Worm (Caenorhabditis elegans) whole organism, L4 larva: ENCODE results near the gene str-196.

Source experiments
- F10B5.3 ChIP-seq: sonication (generic microtip); optimal IDR thresholded peaks from 2 replicates; lab custom pipeline; 2016; ENCODE audit warnings: mild to moderate bottlenecking, missing genetic modification characterization, missing compliant biosample characterization
- F44E2.7 ChIP-seq: fragments of 200-800 bp; sonication (Bioruptor generic); IDR thresholded peaks from 2 replicates; pipeline ENCODE4 v2.1.2; 2022; ENCODE audit warnings: missing genetic modification characterization, missing compliant biosample characterization
- F49E8.2 ChIP-seq: sonication (generic microtip); optimal IDR thresholded peaks from 2 replicates; lab custom pipeline; 2016; ENCODE audit warnings: missing compliant biosample characterization, mild to moderate bottlenecking, missing genetic modification characterization, borderline replicate concordance
- R02D3.7 ChIP-seq: fragments of 150-350 bp; sonication (generic microtip); optimal IDR thresholded peaks from 3 replicates; lab custom pipeline; 2014; ENCODE audit warnings: missing biosample characterization, missing genetic modification characterization
- T20F7.1 ChIP-seq: fragments of 200-800 bp; sonication (Bioruptor generic); optimal IDR thresholded peaks from 2 replicates; lab custom pipeline; 2018; ENCODE audit warnings: mild to moderate bottlenecking, missing genetic modification characterization, missing compliant biosample characterization
- Y48G9A.11 ChIP-seq: fragments of 200-800 bp; sonication (Bioruptor generic); IDR thresholded peaks from 2 replicates; pipeline ENCODE4 v1.3.6; 2022; ENCODE audit warnings: missing genetic modification reagents, missing genetic modification characterization, missing compliant biosample characterization
- Y5F2A.4 ChIP-seq: fragments of 200-800 bp; sonication (Bioruptor generic); optimal IDR thresholded peaks from 2 replicates; lab custom pipeline; 2018; ENCODE audit warnings: mild to moderate bottlenecking, missing genetic modification characterization, missing compliant biosample characterization
- ZK337.2 ChIP-seq: fragments of 200-800 bp; sonication (Bioruptor generic); IDR thresholded peaks from 2 replicates; pipeline ENCODE4 v1.3.6; 2022; ENCODE audit warnings: missing genetic modification reagents, missing genetic modification characterization, missing compliant biosample characterization
- aha-1 ChIP-seq: fragments of 150-350 bp; peaks from one replicate; lab custom pipeline; 2014; ENCODE audit warnings: missing biosample characterization, missing genetic modification characterization
- ceh-28 ChIP-seq: fragments of 150-350 bp; optimal IDR thresholded peaks from 2 replicates; lab custom pipeline; 2014; ENCODE audit warnings: missing biosample characterization, missing genetic modification reagents, missing genetic modification characterization
- ceh-32 ChIP-seq: sonication (generic microtip); optimal IDR thresholded peaks from 2 replicates; lab custom pipeline; 2016; ENCODE audit warnings: mild to moderate bottlenecking, missing genetic modification characterization, missing compliant biosample characterization; ENCODE audit not compliant: poor library complexity
- ceh-62 ChIP-seq: sonication (generic microtip); optimal IDR thresholded peaks from 2 replicates; lab custom pipeline; 2017; ENCODE audit warnings: missing biosample characterization, missing genetic modification characterization
- ceh-82 ChIP-seq: sonication (generic microtip); optimal IDR thresholded peaks from 2 replicates; lab custom pipeline; 2017; ENCODE audit warnings: missing biosample characterization, missing genetic modification characterization
- ces-1 ChIP-seq: fragments of 150-350 bp; sonication (generic microtip); optimal IDR thresholded peaks from 4 replicates; lab custom pipeline; 2014; ENCODE audit warnings: missing biosample characterization, missing genetic modification reagents, missing genetic modification characterization
- daf-16 ChIP-seq, 3 experiments: sonication (generic microtip); optimal IDR thresholded peaks; 2 replicates each; lab custom pipeline; 2016 to 2017; ENCODE audit warnings: missing genetic modification characterization in 3 of 3, missing genetic modification reagents in 3 of 3, mild to moderate bottlenecking in 2 of 3, missing compliant biosample characterization in 2 of 3, missing biosample characterization in 1 of 3, moderate library complexity in 1 of 3
- daf-19 ChIP-seq: fragments of 200-800 bp; sonication (Bioruptor generic); conservative IDR thresholded peaks from 2 replicates; pipeline ENCODE4 v1.3.6; 2022; ENCODE audit warnings: missing genetic modification characterization, missing compliant biosample characterization
- dmd-6 ChIP-seq: fragments of 200-800 bp; sonication (Bioruptor generic); IDR thresholded peaks from 2 replicates; pipeline ENCODE4 v1.3.6; 2022; ENCODE audit warnings: missing genetic modification reagents, missing genetic modification characterization, missing compliant biosample characterization
- dmd-9 ChIP-seq: fragments of 200-800 bp; sonication (Bioruptor generic); IDR thresholded peaks from 2 replicates; pipeline ENCODE4 v1.3.6; 2022; ENCODE audit warnings: missing genetic modification reagents, missing genetic modification characterization, missing compliant biosample characterization
- dve-1 ChIP-seq: sonication (generic microtip); optimal IDR thresholded peaks from 2 replicates; lab custom pipeline; 2017; ENCODE audit warnings: antibody characterized with exemption, mild to moderate bottlenecking, missing genetic modification characterization, missing compliant biosample characterization; ENCODE audit not compliant: insufficient read depth
- egl-43 ChIP-seq: fragments of 200-800 bp; sonication (Bioruptor generic); IDR thresholded peaks from 2 replicates; pipeline ENCODE4 v1.3.6; 2022; ENCODE audit warnings: missing genetic modification reagents, missing genetic modification characterization, missing compliant biosample characterization
- hlh-11 ChIP-seq: fragments of 200-800 bp; sonication (Bioruptor generic); optimal IDR thresholded peaks from 2 replicates; lab custom pipeline; 2018; ENCODE audit warnings: mild to moderate bottlenecking, missing genetic modification characterization, missing compliant biosample characterization
- hlh-30 ChIP-seq: sonication (generic microtip); optimal IDR thresholded peaks from 2 replicates; lab custom pipeline; 2017; ENCODE audit warnings: antibody characterized with exemption, mild to moderate bottlenecking, missing genetic modification characterization, missing compliant biosample characterization; ENCODE audit not compliant: insufficient read depth
- lin-13 ChIP-seq: fragments of 150-350 bp; optimal IDR thresholded peaks from 2 replicates; lab custom pipeline; 2014; ENCODE audit warnings: missing biosample characterization, missing genetic modification reagents, missing genetic modification characterization
- lin-15B ChIP-seq: fragments of 150-350 bp; sonication (generic microtip); optimal IDR thresholded peaks from 3 replicates; lab custom pipeline; 2014; ENCODE audit warnings: missing biosample characterization, missing genetic modification characterization
- madf-5 ChIP-seq, 2 experiments: fragments of 200-800 bp; sonication (Bioruptor generic); IDR thresholded peaks; 2 replicates each; pipeline ENCODE4 v1.3.6; 2022; ENCODE audit warnings: missing compliant biosample characterization in 2 of 2, missing genetic modification characterization in 2 of 2
- mdt-29 ChIP-seq: fragments of 200-800 bp; sonication (Bioruptor generic); IDR thresholded peaks from 2 replicates; pipeline ENCODE4 v1.3.6; 2022; ENCODE audit warnings: missing genetic modification reagents, missing genetic modification characterization, missing compliant biosample characterization
- mep-1 ChIP-seq: fragments of 150-350 bp; sonication (generic microtip); optimal IDR thresholded peaks from 3 replicates; lab custom pipeline; 2014; ENCODE audit warnings: missing biosample characterization, missing genetic modification characterization
- mxl-3 ChIP-seq: fragments of 200-800 bp; sonication (Bioruptor generic); optimal IDR thresholded peaks from 2 replicates; lab custom pipeline; 2018; ENCODE audit warnings: mild to moderate bottlenecking, missing genetic modification characterization, missing compliant biosample characterization
- nhr-10 ChIP-seq: fragments of 150-350 bp; optimal IDR thresholded peaks from 2 replicates; lab custom pipeline; 2014; ENCODE audit warnings: missing biosample characterization, missing genetic modification characterization
- nhr-102 ChIP-seq: sonication (generic microtip); optimal IDR thresholded peaks from 2 replicates; lab custom pipeline; 2016; ENCODE audit warnings: mild to moderate bottlenecking, missing genetic modification characterization, moderate library complexity, missing compliant biosample characterization
- nhr-28 ChIP-seq: fragments of 150-350 bp; optimal IDR thresholded peaks from 2 replicates; lab custom pipeline; 2014; ENCODE audit warnings: missing biosample characterization, missing genetic modification characterization
- nhr-41 ChIP-seq: fragments of 200-800 bp; sonication (Bioruptor generic); IDR thresholded peaks from 2 replicates; pipeline ENCODE4 v1.3.6; 2022; ENCODE audit warnings: missing genetic modification reagents, missing genetic modification characterization, missing compliant biosample characterization
- nhr-42 ChIP-seq: fragments of 200-800 bp; sonication (Bioruptor generic); IDR thresholded peaks from 2 replicates; pipeline ENCODE4 v1.3.6; 2022; ENCODE audit warnings: missing genetic modification characterization, missing compliant biosample characterization
- nhr-6 ChIP-seq: fragments of 150-350 bp; optimal IDR thresholded peaks from 2 replicates; lab custom pipeline; 2014; ENCODE audit warnings: missing biosample characterization, missing genetic modification characterization
- nhr-77 ChIP-seq: fragments of 150-350 bp; optimal IDR thresholded peaks from 2 replicates; lab custom pipeline; 2014; ENCODE audit warnings: missing biosample characterization, missing genetic modification characterization
- php-3 ChIP-seq: fragments of 200-800 bp; sonication (Bioruptor generic); IDR thresholded peaks from 2 replicates; pipeline ENCODE4 v1.3.6; 2022; ENCODE audit warnings: missing genetic modification reagents, missing genetic modification characterization, missing compliant biosample characterization
- pqm-1 ChIP-seq: sonication (generic microtip); optimal IDR thresholded peaks from 2 replicates; lab custom pipeline; 2017; ENCODE audit warnings: missing biosample characterization, missing genetic modification characterization
- rbr-2 ChIP-seq: sonication (generic microtip); optimal IDR thresholded peaks from 2 replicates; lab custom pipeline; 2016; ENCODE audit warnings: missing genotype, missing genetic modification characterization, missing compliant biosample characterization
- sdz-12 ChIP-seq: fragments of 200-800 bp; sonication (Bioruptor generic); optimal IDR thresholded peaks from 2 replicates; lab custom pipeline; 2018; ENCODE audit warnings: mild to moderate bottlenecking, missing genetic modification characterization, missing compliant biosample characterization
- skn-1 ChIP-seq: fragments of 150-350 bp; optimal IDR thresholded peaks from 2 replicates; lab custom pipeline; 2014; ENCODE audit warnings: missing biosample characterization, missing genetic modification characterization
- spr-3 ChIP-seq: fragments of 200-800 bp; sonication (Bioruptor generic); optimal IDR thresholded peaks from 2 replicates; lab custom pipeline; 2018; ENCODE audit warnings: mild to moderate bottlenecking, missing genetic modification characterization, missing compliant biosample characterization
- tra-1 ChIP-seq: fragments of 200-800 bp; sonication (Bioruptor generic); IDR thresholded peaks from 2 replicates; pipeline ENCODE4 v1.3.6; 2022; ENCODE audit warnings: missing genetic modification reagents, missing genetic modification characterization, missing compliant biosample characterization
- unc-130 ChIP-seq: sonication (generic microtip); optimal IDR thresholded peaks from 2 replicates; lab custom pipeline; 2016; ENCODE audit warnings: missing genetic modification reagents, missing genetic modification characterization, missing compliant biosample characterization
- zag-1 ChIP-seq: fragments of 150-350 bp; optimal IDR thresholded peaks from 2 replicates; lab custom pipeline; 2014; ENCODE audit warnings: missing biosample characterization, missing genetic modification characterization
- zip-2 ChIP-seq: fragments of 150-350 bp; optimal IDR thresholded peaks from 2 replicates; lab custom pipeline; 2014; ENCODE audit warnings: missing biosample characterization, missing genetic modification characterization
- ztf-11 ChIP-seq: fragments of 150-350 bp; optimal IDR thresholded peaks from 2 replicates; lab custom pipeline; 2014; ENCODE audit warnings: missing biosample characterization, missing genetic modification characterization
- ztf-7 ChIP-seq: fragments of 150-350 bp; optimal IDR thresholded peaks from 2 replicates; lab custom pipeline; 2014; ENCODE audit warnings: missing biosample characterization, missing genetic modification characterization

Gene str-196

DNA sequence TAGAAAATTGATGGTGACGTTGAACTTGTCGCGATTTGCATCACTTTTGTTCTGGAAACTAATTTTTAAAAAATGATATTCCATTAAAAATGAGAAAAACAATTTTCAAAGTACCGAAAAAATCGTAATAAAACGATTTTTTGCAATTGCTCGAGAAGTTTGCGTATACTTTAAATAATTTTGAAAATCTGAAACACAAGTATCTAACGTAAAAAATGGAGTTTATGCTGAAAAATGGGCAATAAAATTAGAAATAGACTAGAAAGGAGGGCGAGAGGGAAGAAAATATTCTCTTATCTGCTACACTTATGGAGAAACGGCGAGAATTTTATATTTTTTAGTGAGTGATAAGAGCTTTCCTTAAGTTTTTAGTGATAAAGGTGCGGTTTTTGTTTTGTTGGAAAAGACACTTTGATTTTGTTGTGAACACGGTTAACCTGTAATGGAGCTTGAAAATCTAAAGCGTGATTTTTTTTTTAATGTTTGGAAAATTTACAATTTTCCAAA, 8.2 kb upstream of the str-196 start, which contains the start of gene nhr-130:
nhr-130 (minus strand) TSS at position 51 of the 507 bp plus-strand sequence.
- no peak for TF ChIP-seq ces-1
- TF ChIP-seq nhr-28 (tag; lab: Kevin White, UChicago), result peak; percentile 91
- TF ChIP-seq aha-1 (tag; lab: Kevin White, UChicago), result peak; percentile 46
- peak; percentile 1 for TF ChIP-seq nhr-102 (tag; lab: Kevin White, UChicago)
- peak; percentile 48 for TF ChIP-seq nhr-77 (tag; lab: Kevin White, UChicago)
- TF ChIP-seq dmd-6 (GFP tag; lab: Robert Waterston, UW), result peak; percentile 57
- no peak for TF ChIP-seq tra-1
- peak; percentile 31 for TF ChIP-seq hlh-11 (tag; lab: Kevin White, UChicago)
- TF ChIP-seq daf-16 (GFP tag; optimal IDR thresholded peaks at IDR 0.05; lab: Kevin White, UChicago), result no peak
- TF ChIP-seq daf-16 (tag; optimal IDR thresholded peaks at IDR 0.05; lab: Kevin White, UChicago), result peak; percentile 86
- peak; percentile 81 for TF ChIP-seq pqm-1 (tag; lab: Kevin White, UChicago)
- TF ChIP-seq nhr-10, result no peak
- peak; percentile 65 for TF ChIP-seq dve-1 (tag; lab: Kevin White, UChicago)
- TF ChIP-seq php-3 (GFP tag; lab: Robert Waterston, UW), result peak; percentile 80
- TF ChIP-seq, all 104 proteins: peak for 10

DNA sequence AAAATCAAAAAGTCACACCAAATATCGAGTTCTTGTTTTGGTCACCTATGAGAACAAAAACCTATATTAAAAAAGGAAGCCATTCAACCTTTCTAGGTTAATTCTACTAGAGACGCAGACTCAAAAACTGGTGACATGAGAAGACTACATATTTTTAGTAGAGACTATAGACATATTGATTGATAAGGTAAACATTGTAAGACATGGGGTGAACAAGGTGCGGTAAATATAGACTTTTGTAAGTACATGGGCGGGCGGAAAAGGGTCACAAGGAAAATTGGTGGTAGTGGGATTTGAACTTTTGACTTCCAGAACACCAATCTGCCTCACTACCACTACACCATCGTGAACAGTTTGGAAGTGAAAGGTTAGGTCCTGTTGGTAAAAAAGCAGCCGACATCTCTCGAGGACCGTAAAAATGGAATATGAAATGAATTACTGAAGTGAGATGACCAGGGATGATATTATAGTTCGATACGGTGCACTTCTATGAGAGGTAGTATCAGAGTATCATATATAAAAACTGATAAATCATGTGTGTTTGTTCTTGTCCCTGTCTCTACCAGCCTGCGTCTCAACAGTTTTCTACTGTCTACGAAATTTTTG, 7.1 kb upstream of the str-196 start, which contains the start of gene nhr-212:
nhr-212 (plus strand) TSS at position 573 of the 606 bp plus-strand sequence.
- TF ChIP-seq ztf-11 (tag; lab: Kevin White, UChicago) (no peak), sdz-12 (GFP tag; lab: Kevin White, UChicago) (no peak), ceh-62 (tag; lab: Kevin White, UChicago) (no peak), nhr-28 (tag; lab: Kevin White, UChicago) (peak; percentile 82), mep-1 (tag; lab: Kevin White, UChicago) (no peak), mxl-3 (GFP tag; lab: Kevin White, UChicago) (no peak), F44E2.7 (GFP tag; lab: Robert Waterston, UW) (no peak), unc-130 (GFP tag; lab: Kevin White, UChicago) (no peak), ztf-7 (tag; lab: Kevin White, UChicago) (no peak), lin-15B (tag; lab: Kevin White, UChicago) (no peak), F10B5.3 (tag; lab: Kevin White, UChicago) (no peak), F49E8.2 (tag; lab: Kevin White, UChicago) (no peak), nhr-6 (tag; lab: Kevin White, UChicago) (no peak), dve-1 (tag; lab: Kevin White, UChicago) (peak; percentile 45), egl-43 (no peak), dmd-6 (GFP tag; lab: Robert Waterston, UW) (peak; percentile 25; the same call in 1 of the 2 replicates), ceh-82 (tag; lab: Kevin White, UChicago) (no peak), rbr-2 (tag; lab: Kevin White, UChicago) (no peak), lin-13 (GFP tag; lab: Kevin White, UChicago) (no peak), hlh-30 (tag; lab: Kevin White, UChicago) (peak; percentile 28), spr-3 (GFP tag; lab: Kevin White, UChicago) (no peak), T20F7.1 (no peak), R02D3.7 (tag; lab: Kevin White, UChicago) (no peak), mdt-29 (no peak), ceh-28 (tag; lab: Kevin White, UChicago) (no peak), zag-1 (tag; lab: Kevin White, UChicago) (no peak), Y5F2A.4 (no peak), zip-2 (tag; lab: Kevin White, UChicago) (no peak), Y48G9A.11 (GFP tag; lab: Robert Waterston, UW) (no peak), php-3 (GFP tag; lab: Robert Waterston, UW) (0 out of 2 replicates have a peak, but pooled peaks have one; percentile 10), ceh-32 (tag; lab: Kevin White, UChicago) (no peak), pqm-1 (tag; lab: Kevin White, UChicago) (peak; percentile 13), dmd-9 (no peak), madf-5 (GFP tag; IDR thresholded peaks at IDR 0.05; lab: Robert Waterston, UW) (no peak), skn-1 (tag; lab: Kevin White, UChicago) (no peak), daf-19 (no peak), nhr-42 (GFP tag; lab: Robert Waterston, UW) (no peak), tra-1 (0 out of 2 replicates have a peak, but pooled peaks have one; percentile 16), nhr-41 (no peak), nhr-102 (tag; lab: Kevin White, UChicago) (no peak), ZK337.2 (GFP tag; lab: Robert Waterston, UW) (no peak)
